Worm (Caenorhabditis elegans) whole organism, midembryonic: ENCODE measurements around the gene mys-1.

Experiments used
- T22C8.4 ChIP-seq: fragments of 200-800 bp; sonication (Bioruptor generic); IDR thresholded peaks from 2 replicates; pipeline ENCODE4 v1.3.6; 2022; ENCODE audit warnings: missing genetic modification characterization, missing compliant biosample characterization
- flt-1 ChIP-seq: fragments of 200-800 bp; sonication (Bioruptor generic); IDR thresholded peaks from 2 replicates; pipeline ENCODE4 v1.3.6; 2022; ENCODE audit warnings: missing genetic modification characterization, missing compliant biosample characterization
- med-1 ChIP-seq: sonication (generic microtip); optimal IDR thresholded peaks from 2 replicates; lab custom pipeline; 2017; ENCODE audit warnings: missing genetic modification characterization, mild to moderate bottlenecking, missing compliant biosample characterization, antibody characterized with exemption, missing genetic modification reagents; ENCODE audit not compliant: insufficient read depth
- tab-1 ChIP-seq: fragments of 200-800 bp; sonication (Bioruptor generic); IDR thresholded peaks from 2 replicates; pipeline ENCODE4 v1.3.6; 2022; ENCODE audit warnings: missing genetic modification characterization, missing compliant biosample characterization
- ztf-23 ChIP-seq: fragments of 200-800 bp; sonication (Bioruptor generic); IDR thresholded peaks from 2 replicates; pipeline ENCODE4 v1.3.6; 2022; ENCODE audit warnings: missing genetic modification reagents, missing genetic modification characterization, missing compliant biosample characterization
- ztf-29 ChIP-seq: fragments of 200-800 bp; sonication (Bioruptor generic); IDR thresholded peaks from 2 replicates; pipeline ENCODE4 v1.3.6; 2022; ENCODE audit warnings: missing genetic modification reagents, missing genetic modification characterization, missing compliant biosample characterization

- TF ChIP-seq ztf-23 (GFP tag; lab: Robert Waterston, UW) = no peak
- no peak for TF ChIP-seq med-1 (GFP tag; lab: Kevin White, UChicago)
- no peak for TF ChIP-seq tab-1 (GFP tag; lab: Robert Waterston, UW)
- TF ChIP-seq flt-1 (GFP tag; lab: Robert Waterston, UW) = no peak
- TF ChIP-seq ztf-29 (GFP tag; lab: Robert Waterston, UW) = no peak
- no peak for TF ChIP-seq T22C8.4
These were observed 11.8 kb upstream of the mys-1 start for ce11 chrV:7096129-7096730.
